Fruit fly (Drosophila melanogaster) whole organism, larva: Measurements from ENCODE around the gene CG6067.

Source experiments
- noc ChIP-seq: fragments of 200-800 bp; sonication (Bioruptor generic); optimal IDR thresholded peaks from 3 replicates; lab custom pipeline; 2019; ENCODE audit warnings: missing biosample characterization, mild to moderate bottlenecking, missing genetic modification characterization, moderate library complexity

The CG6067 gene

dm6 chrX:5955207-5955679 lies at the start of gene CG6067:
Gene CG6067, plus strand, starts transcription at chrX:5955629.
- no peak for TF ChIP-seq noc (tag; lab: Kevin White, UChicago)

- TF ChIP-seq noc (tag; lab: Kevin White, UChicago), result peak; percentile 13
These were observed 47.5 kb upstream of the CG6067 start, which contains the start of gene CG12236 for dm6 chrX:5907916-5908315. Gene CG12236, plus strand, starts transcription at chrX:5908135.

dm6 chrX:5914992-5915751 lies 40.3 kb upstream of the CG6067 start:
- TF ChIP-seq noc (tag; lab: Kevin White, UChicago), result peak; percentile 41

dm6 chrX:5915752-5916493 lies 39.5 kb upstream of the CG6067 start:
- TF ChIP-seq noc (tag; lab: Kevin White, UChicago), result peak; percentile 7

- no peak for TF ChIP-seq noc (tag; lab: Kevin White, UChicago)
These were observed 38.7 kb upstream of the CG6067 start, which contains the start of the genes Shmt and CG3726 for dm6 chrX:5916494-5917309. Gene Shmt, minus strand, starts transcription at chrX:5916797. Gene CG3726, plus strand, starts transcription at chrX:5917097.

dm6 chrX:5917310-5917988 lies 38.0 kb upstream of the CG6067 start:
- no peak for TF ChIP-seq noc (tag; lab: Kevin White, UChicago)

- peak; percentile 97 for TF ChIP-seq noc (tag; lab: Kevin White, UChicago)
These were observed 36.8 kb upstream of the CG6067 start for dm6 chrX:5918499-5919126.

- no peak for TF ChIP-seq noc (tag; lab: Kevin White, UChicago)
These were observed 34.5 kb upstream of the CG6067 start for dm6 chrX:5920932-5921331.

dm6 chrX:5922057-5922456 lies 33.4 kb upstream of the CG6067 start:
- no peak for TF ChIP-seq noc (tag; lab: Kevin White, UChicago)

dm6 chrX:5923124-5923523 lies 32.3 kb upstream of the CG6067 start:
- no peak for TF ChIP-seq noc (tag; lab: Kevin White, UChicago)

- TF ChIP-seq noc (tag; lab: Kevin White, UChicago), result no peak
These were observed 31.1 kb upstream of the CG6067 start for dm6 chrX:5924378-5924777.

dm6 chrX:5925793-5926418 lies 29.5 kb upstream of the CG6067 start:
- TF ChIP-seq noc (tag; lab: Kevin White, UChicago), result no peak

dm6 chrX:5926718-5927117 lies 28.7 kb upstream of the CG6067 start:
- TF ChIP-seq noc (tag; lab: Kevin White, UChicago), result peak; percentile 7

- peak; percentile 27 for TF ChIP-seq noc (tag; lab: Kevin White, UChicago)
These were observed 23.0 kb upstream of the CG6067 start for dm6 chrX:5932345-5932995.
